Fruit fly (Drosophila melanogaster): Measurements from ENCODE around the gene wupA.

Gene wupA

DNA sequence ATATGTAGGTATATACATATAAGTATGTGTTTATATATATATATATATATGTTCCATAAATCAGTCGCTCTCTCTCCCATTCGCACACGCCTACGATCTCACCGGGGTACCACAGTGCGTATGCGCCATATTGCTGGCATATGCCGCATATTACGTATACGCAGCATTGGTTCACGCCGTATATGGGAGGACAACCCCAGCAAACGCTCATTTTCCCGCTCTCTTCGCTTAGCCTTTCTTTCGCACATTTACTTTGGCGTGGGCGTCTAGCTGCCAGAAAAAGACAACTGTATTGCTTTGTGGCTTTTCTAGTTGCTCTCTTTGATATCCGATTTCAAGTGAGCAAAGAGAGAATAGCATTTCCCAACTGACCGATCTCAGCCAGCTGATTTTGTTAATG, 2.0 kb downstream of the wupA start:
- no peak for TF ChIP-seq CG8478 (optimal IDR thresholded peaks at IDR 0.05)
- TF ChIP-seq CTCF (optimal IDR thresholded peaks at IDR 0.05) = no peak

DNA sequence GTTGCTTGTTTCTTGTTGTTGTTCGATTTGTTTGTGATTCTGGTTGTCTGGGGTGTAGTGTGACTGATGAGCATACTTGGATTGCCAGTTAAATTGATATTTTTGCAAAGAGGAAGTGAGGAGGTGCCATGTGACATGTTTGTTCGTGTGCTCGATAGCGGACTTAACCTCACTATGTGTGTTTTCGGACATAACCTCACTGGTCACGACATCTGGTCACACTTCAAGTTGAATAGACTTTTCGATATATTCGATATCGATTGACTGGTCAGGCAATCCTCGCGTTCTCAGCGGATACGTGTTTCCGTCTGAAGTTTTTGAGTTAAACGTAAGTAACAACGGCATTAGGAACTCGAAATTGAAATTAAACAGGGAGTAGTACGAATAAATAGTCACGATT, 8.0 kb downstream of the wupA start:
- TF ChIP-seq CG8478 (optimal IDR thresholded peaks at IDR 0.05) = no peak
- no peak for TF ChIP-seq CTCF (optimal IDR thresholded peaks at IDR 0.05)

DNA sequence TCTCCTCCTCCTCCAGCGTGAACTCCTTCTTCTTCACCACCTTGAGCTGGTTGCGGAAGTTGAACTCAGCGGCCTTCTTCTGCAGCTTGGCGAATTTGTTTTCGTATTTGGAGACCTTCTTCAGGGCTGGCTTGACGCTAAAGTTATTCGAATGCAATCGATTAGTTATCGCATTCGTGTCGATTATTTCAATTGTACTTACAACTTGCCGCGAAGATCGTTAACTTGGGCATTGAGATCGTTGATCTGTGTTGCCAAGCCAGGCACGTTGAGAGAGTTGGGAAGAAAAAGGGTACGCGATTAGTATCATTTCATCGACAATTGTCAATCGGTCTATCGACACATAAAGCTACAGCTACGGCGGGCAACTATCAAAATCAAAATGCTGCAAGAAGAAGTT, 10.0 kb downstream of the wupA start:
- TF ChIP-seq CG8478 (optimal IDR thresholded peaks at IDR 0.05) (no peak), CTCF (optimal IDR thresholded peaks at IDR 0.05) (no peak)

DNA sequence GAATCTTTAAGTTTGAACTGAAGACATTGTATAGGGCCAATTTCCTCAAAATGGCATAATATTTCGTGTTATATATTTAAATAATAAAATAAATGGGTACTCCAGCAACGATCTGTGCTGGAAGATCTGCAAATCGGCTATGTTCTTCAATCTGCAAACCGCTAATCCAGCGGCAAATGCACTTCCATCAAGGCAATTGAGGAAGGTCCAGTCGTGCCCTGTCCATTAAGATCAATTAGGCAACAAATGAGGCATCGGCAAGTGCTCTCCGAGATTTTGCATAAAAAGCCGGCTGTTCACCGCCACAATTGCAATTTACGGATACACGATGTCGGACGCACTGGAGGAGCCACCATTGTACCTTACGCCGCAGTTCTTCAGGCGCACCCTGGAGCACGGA, 13.4 kb downstream of the wupA start, which contains the start of gene CG7135:
Gene CG7135, plus strand, starts transcription at position 301 of the 400 bp plus-strand sequence.
- no peak for TF ChIP-seq CTCF (optimal IDR thresholded peaks at IDR 0.05)
- no peak for TF ChIP-seq CG8478 (optimal IDR thresholded peaks at IDR 0.05)

DNA sequence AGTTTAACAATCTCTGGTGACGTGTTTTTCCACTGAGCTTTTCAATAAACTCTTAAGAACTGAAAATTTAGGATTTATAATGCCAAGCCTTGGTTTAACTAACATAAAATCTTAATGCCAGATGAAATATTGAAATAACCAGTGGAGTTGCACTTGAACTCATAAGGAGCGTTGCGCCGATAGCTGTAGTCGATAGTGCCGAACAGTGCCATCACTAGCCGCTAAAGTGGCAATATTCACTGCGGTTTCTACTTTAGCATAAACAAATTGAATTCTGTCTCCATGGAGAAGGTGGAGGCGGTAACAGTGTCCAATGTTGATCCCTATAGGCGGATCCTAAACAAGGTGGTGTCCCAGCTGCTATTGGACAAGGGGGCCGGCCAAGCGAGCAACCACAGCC, 14.9 kb downstream of the wupA start, which contains the start of gene Taf8:
Gene Taf8, plus strand, starts transcription at position 193 of the 400 bp plus-strand sequence.
- TF ChIP-seq CTCF (optimal IDR thresholded peaks at IDR 0.05) (no peak), CG8478 (optimal IDR thresholded peaks at IDR 0.05) (no peak)

DNA sequence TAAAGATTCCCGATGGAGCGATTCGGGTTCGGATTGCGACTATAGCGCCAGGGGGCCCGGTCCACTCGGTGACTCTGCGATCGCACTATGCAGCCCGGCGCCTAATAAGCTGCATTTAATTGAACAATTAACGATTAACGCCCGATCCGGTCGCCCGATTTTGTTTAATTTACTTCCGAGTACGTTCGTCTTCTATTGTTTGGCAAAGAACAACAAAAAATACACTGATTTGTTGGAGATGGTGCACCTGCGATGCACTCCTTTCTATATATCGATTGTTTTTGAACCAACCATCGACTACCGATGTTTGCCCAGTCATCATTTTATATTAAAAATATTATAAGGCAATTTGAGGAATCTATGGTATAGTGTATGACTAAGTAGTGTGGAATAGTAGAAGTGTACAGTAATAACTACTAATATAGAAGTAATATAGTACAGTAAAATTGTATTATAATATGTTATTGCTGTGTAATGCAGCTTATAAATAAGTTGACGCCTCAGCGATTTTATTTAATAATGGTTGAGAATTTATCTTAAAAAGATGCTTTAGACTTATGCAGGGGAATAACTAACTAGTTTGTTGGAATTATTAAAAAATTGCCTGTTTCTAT, 15.5 kb downstream of the wupA start, which contains the start of gene Mvb12:
Gene Mvb12, minus strand, starts transcription at position 217 of the 614 bp plus-strand sequence.
- TF ChIP-seq CTCF (optimal IDR thresholded peaks at IDR 0.05) (no peak), CG8478 (optimal IDR thresholded peaks at IDR 0.05) (no peak)

- no peak for TF ChIP-seq CTCF (optimal IDR thresholded peaks at IDR 0.05)
- TF ChIP-seq CG8478 (optimal IDR thresholded peaks at IDR 0.05) = no peak
Measured at dm6 chrX:18100146-18100669, 16.5 kb downstream of the wupA start.

DNA sequence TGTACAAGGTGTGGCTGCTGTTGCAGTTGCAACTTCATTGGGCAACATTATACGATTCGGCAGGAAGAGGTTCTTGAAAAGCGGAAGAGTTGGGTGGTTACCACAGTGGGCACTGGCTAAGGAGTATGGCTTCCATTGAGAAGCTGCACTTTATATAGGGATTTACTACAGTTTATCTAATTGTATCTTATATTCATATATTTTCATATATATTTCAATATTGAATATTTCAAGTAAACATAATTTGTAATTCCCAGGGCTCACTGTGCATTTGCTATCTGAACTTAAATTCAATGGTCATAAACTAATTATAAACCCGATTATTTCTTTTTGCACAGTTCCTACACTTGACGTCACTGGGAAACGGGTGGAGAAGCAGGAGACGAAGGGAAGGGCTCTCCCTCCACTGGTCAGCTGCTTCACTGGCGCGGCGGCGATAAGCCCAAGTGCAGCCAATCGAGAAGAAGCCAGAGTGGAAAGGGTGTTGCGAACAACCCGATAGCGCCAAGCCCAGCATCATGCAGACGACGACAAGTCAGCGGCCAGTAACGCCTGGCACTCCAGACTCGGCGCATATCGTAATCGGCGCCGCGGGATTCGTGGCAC, 21.9 kb downstream of the wupA start:
- no peak for TF ChIP-seq CG8478 (optimal IDR thresholded peaks at IDR 0.05)
- TF ChIP-seq CTCF (optimal IDR thresholded peaks at IDR 0.05) = no peak

DNA sequence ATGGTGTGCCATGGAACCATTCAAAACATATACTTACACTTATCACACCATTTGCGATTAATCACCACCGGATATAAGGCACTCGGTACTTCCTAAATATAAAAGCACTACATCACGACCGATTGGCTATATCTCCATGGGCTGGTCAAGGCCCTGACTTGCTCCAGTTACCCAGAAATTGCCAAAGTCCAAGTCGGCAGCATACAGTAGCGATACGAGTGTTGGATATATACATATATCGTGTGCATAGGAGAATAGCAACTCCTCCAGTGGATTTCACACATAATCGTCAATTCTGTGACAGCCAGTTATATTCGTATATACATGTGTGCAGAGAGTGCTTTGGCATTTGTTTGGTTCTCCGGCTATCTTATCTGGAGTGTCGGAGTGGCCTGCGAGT, 22.6 kb downstream of the wupA start:
- TF ChIP-seq CG8478 (optimal IDR thresholded peaks at IDR 0.05) (no peak), CTCF (optimal IDR thresholded peaks at IDR 0.05) (no peak)

DNA sequence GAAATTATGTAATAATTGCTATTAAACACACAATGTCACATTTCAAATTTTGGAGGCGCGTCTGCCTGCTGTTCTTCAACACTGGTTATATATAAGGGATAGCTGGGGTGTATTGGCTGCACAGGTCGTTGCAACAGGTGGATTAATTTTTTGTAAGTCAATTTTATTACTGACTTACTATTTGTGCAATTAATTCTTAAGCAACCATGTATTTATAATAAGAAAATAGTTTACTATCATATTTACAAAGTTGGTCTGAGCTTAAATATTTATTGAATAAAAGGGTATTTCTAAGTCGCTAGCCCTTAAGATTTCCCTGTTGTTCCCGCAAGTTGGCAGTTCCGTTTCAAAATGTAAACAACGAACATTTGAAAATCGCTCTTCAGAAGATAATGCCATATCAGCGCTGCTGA, 23.9 kb downstream of the wupA start, which contains the start of gene RhoGAP16F:
Gene RhoGAP16F, plus strand, starts transcription at position 336 of the 413 bp plus-strand sequence.
- TF ChIP-seq CG8478 (optimal IDR thresholded peaks at IDR 0.05) = no peak
- no peak for TF ChIP-seq CTCF (optimal IDR thresholded peaks at IDR 0.05)

dm6 chrX:18092126-18092525, 24.6 kb downstream of the wupA start:
- TF ChIP-seq CTCF (optimal IDR thresholded peaks at IDR 0.05) = no peak
- no peak for TF ChIP-seq CG8478 (optimal IDR thresholded peaks at IDR 0.05)

dm6 chrX:18091159-18091676, 25.5 kb downstream of the wupA start, which contains the start of gene scu:
scu (plus strand) TSS chrX:18091259.
- TF ChIP-seq CG8478 (optimal IDR thresholded peaks at IDR 0.05) (no peak), CTCF (optimal IDR thresholded peaks at IDR 0.05) (no peak)

dm6 chrX:18090333-18090732, 26.4 kb downstream of the wupA start, which contains the start of gene Swt1:
Swt1 (minus strand) TSS chrX:18090509.
- no peak for TF ChIP-seq CG8478 (optimal IDR thresholded peaks at IDR 0.05)

dm6 chrX:18088432-18088831, 28.3 kb downstream of the wupA start, which contains the start of gene CG7536:
CG7536 (minus strand) TSS chrX:18088532.
- no peak for TF ChIP-seq CG8478 (optimal IDR thresholded peaks at IDR 0.05)
- TF ChIP-seq CTCF (optimal IDR thresholded peaks at IDR 0.05) = no peak

DNA sequence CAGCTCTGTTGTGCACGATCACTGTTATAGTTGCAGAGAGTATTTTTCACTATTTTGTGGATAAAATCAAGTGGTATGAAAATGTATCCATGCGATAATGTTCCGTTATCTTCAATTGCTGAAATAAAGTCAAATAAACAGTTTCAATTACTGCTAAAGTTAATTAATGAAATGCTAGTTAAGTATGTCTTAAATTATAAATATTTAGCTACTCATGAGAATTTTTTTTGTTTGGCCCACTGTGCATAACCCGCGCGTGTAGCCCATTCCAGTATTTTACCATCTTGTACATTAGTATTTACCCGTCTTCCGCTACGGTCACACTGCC, 31.3 kb downstream of the wupA start, which contains the start of gene Ada3:
Gene Ada3, plus strand, starts transcription at position 292 of the 328 bp plus-strand sequence.
- TF ChIP-seq CTCF (optimal IDR thresholded peaks at IDR 0.05) (no peak), CG8478 (optimal IDR thresholded peaks at IDR 0.05) (no peak)
